Worm (Caenorhabditis elegans): ENCODE data around the gene glt-6.

DNA sequence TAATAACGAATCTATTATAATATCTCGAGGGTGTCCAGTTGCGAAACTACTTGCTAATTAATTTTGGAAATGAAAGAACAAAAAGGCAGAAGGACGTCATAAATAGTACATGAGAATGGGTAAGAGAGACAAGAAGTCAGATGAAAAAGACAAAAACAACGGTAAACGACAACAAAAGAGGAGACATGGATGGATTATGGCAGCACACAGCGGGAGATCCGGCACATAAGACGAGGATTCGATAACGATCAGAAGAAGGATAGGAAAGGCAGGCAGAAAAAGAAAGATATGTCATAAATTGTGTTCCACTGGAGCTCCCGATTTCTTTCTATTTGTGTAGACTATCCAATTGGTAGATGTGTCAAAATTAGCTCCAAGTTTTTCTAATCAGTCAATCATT is 18.2 kb downstream of the glt-6 start:
- TF ChIP-seq elt-1 (tag; optimal IDR thresholded peaks at IDR 0.05) (no peak), ztf-1 (GFP tag; conservative IDR thresholded peaks at IDR 0.05) (no peak)

Measured in whole organism, L2 larva.